Fruit fly (Drosophila melanogaster) whole organism, prepupa: ENCODE measurements around the gene CG9953.
A peak's percentile ranks its signal among the peaks of the same experiment; 100 is the strongest.

ENCODE experiments used
- CG10631 ChIP-seq: fragments of 200-800 bp; sonication (Bioruptor generic); optimal IDR thresholded peaks from 2 replicates; lab custom pipeline; 2016; ENCODE audit warnings: missing biosample characterization, missing genetic modification characterization
- CG10669 ChIP-seq: fragments of 200-800 bp; sonication (Bioruptor generic); optimal IDR thresholded peaks from 3 replicates; lab custom pipeline; 2018; ENCODE audit warnings: missing biosample characterization, mild to moderate bottlenecking, missing genetic modification characterization, moderate library complexity
- CG11294 ChIP-seq: fragments of 200-800 bp; sonication (Bioruptor generic); IDR thresholded peaks from 2 replicates; pipeline ENCODE4 v1.3.6; 2022; ENCODE audit warnings: missing biosample characterization, missing genetic modification characterization
- CG11762 ChIP-seq: fragments of 200-800 bp; sonication (Bioruptor generic); optimal IDR thresholded peaks from 3 replicates; lab custom pipeline; 2016; ENCODE audit warnings: missing biosample characterization, missing genetic modification characterization; ENCODE audit not compliant: insufficient read depth
- CG15336 ChIP-seq: fragments of 200-800 bp; sonication (Bioruptor generic); IDR thresholded peaks from 2 replicates; pipeline ENCODE4 v1.3.6; 2022; ENCODE audit warnings: missing biosample characterization, missing genetic modification characterization
- CG1621 ChIP-seq: fragments of 200-800 bp; sonication (Bioruptor generic); optimal IDR thresholded peaks from 3 replicates; lab custom pipeline; 2018; ENCODE audit warnings: missing biosample characterization, mild to moderate bottlenecking, missing genetic modification characterization
- CG3032 ChIP-seq: fragments of 200-800 bp; optimal IDR thresholded peaks from 2 replicates; lab custom pipeline; 2019; ENCODE audit warnings: missing biosample characterization, mild to moderate bottlenecking, missing genetic modification characterization, moderate library complexity
- CG31627 ChIP-seq: fragments of 200-800 bp; sonication (Bioruptor generic); optimal IDR thresholded peaks from 3 replicates; lab custom pipeline; 2016; ENCODE audit warnings: missing biosample characterization, missing genetic modification characterization
- CG32006 ChIP-seq: fragments of 200-800 bp; sonication (Bioruptor generic); optimal IDR thresholded peaks from 3 replicates; lab custom pipeline; 2017; ENCODE audit warnings: missing biosample characterization, mild to moderate bottlenecking, missing genetic modification characterization
- CG34406 ChIP-seq: fragments of 200-800 bp; sonication (Bioruptor generic); optimal IDR thresholded peaks from 3 replicates; lab custom pipeline; 2016; ENCODE audit warnings: missing biosample characterization, missing genetic modification characterization
- CG3919 ChIP-seq: fragments of 200-800 bp; sonication (Bioruptor generic); optimal IDR thresholded peaks from 3 replicates; lab custom pipeline; 2016; ENCODE audit warnings: missing biosample characterization, missing genetic modification characterization
- CG4318 ChIP-seq: fragments of 200-800 bp; sonication (Bioruptor generic); optimal IDR thresholded peaks from 3 replicates; lab custom pipeline; 2017; ENCODE audit warnings: missing biosample characterization, mild to moderate bottlenecking, missing genetic modification characterization
- CG6163 ChIP-seq: fragments of 200-800 bp; sonication (Bioruptor generic); IDR thresholded peaks from 3 replicates; pipeline ENCODE4 v1.3.6; 2022; ENCODE audit warnings: missing biosample characterization, missing genetic modification characterization
- CG6276 ChIP-seq: fragments of 200-800 bp; sonication (Bioruptor generic); optimal IDR thresholded peaks from 2 replicates; lab custom pipeline; 2017; ENCODE audit warnings: missing biosample characterization, mild to moderate bottlenecking, missing genetic modification characterization
- CG6792 ChIP-seq: fragments of 200-800 bp; sonication (Bioruptor generic); optimal IDR thresholded peaks from 3 replicates; lab custom pipeline; 2016; ENCODE audit warnings: missing biosample characterization, missing genetic modification characterization
- CG6808 ChIP-seq: fragments of 200-800 bp; sonication (Bioruptor generic); optimal IDR thresholded peaks from 3 replicates; lab custom pipeline; 2017; ENCODE audit warnings: missing biosample characterization, missing genetic modification characterization, mild to moderate bottlenecking, moderate library complexity, missing genetic modification reagents
- CG6854 ChIP-seq: fragments of 200-800 bp; sonication (Bioruptor generic); optimal IDR thresholded peaks from 2 replicates; lab custom pipeline; 2017; ENCODE audit warnings: missing biosample characterization, mild to moderate bottlenecking, missing genetic modification characterization
- CG8119 ChIP-seq: fragments of 200-800 bp; sonication (Bioruptor generic); IDR thresholded peaks from 3 replicates; pipeline ENCODE4 v1.3.6; 2022; ENCODE audit warnings: missing biosample characterization, missing genetic modification characterization
- CG8632 ChIP-seq: fragments of 200-800 bp; sonication (Bioruptor generic); optimal IDR thresholded peaks from 3 replicates; lab custom pipeline; 2016; ENCODE audit warnings: missing biosample characterization, missing genetic modification characterization
- CG9139 ChIP-seq: fragments of 200-800 bp; sonication (Bioruptor generic); optimal IDR thresholded peaks from 3 replicates; lab custom pipeline; 2017; ENCODE audit warnings: missing biosample characterization, mild to moderate bottlenecking, missing genetic modification characterization
- Eip78C ChIP-seq: fragments of 200-800 bp; sonication (Bioruptor generic); peaks from one replicate; lab custom pipeline; 2016; ENCODE audit warnings: missing biosample characterization, missing genetic modification characterization
- Eip93F ChIP-seq: fragments of 200-800 bp; sonication (Bioruptor generic); optimal IDR thresholded peaks from 2 replicates; lab custom pipeline; 2016; ENCODE audit warnings: missing biosample characterization, mild to moderate bottlenecking, missing genetic modification characterization
- Ets96B ChIP-seq: fragments of 200-800 bp; optimal IDR thresholded peaks from 2 replicates; lab custom pipeline; 2019; ENCODE audit warnings: missing biosample characterization, mild to moderate bottlenecking, missing genetic modification characterization, moderate library complexity
- Gug ChIP-seq: fragments of 200-800 bp; sonication (Bioruptor generic); IDR thresholded peaks from 2 replicates; pipeline ENCODE4 v1.3.6; 2022; ENCODE audit warnings: missing biosample characterization, missing genetic modification characterization
- Hr38 ChIP-seq: sonication (Bioruptor generic); optimal IDR thresholded peaks from 2 replicates; lab custom pipeline; 2016; ENCODE audit warnings: missing biosample characterization, missing genetic modification characterization
- Lpt ChIP-seq: fragments of 200-800 bp; sonication (Bioruptor generic); optimal IDR thresholded peaks from 3 replicates; lab custom pipeline; 2016; ENCODE audit warnings: missing biosample characterization, missing genetic modification characterization
- Smox ChIP-seq: fragments of 200-800 bp; sonication (Bioruptor generic); optimal IDR thresholded peaks from 3 replicates; lab custom pipeline; 2016; ENCODE audit warnings: missing biosample characterization, missing genetic modification characterization
- Sox102F ChIP-seq: fragments of 200-800 bp; sonication (Bioruptor generic); optimal IDR thresholded peaks from 2 replicates; lab custom pipeline; 2016; ENCODE audit warnings: missing biosample characterization, mild to moderate bottlenecking, missing genetic modification characterization
- Sox14 ChIP-seq: fragments of 200-800 bp; sonication (Bioruptor generic); optimal IDR thresholded peaks from 3 replicates; lab custom pipeline; 2016; ENCODE audit warnings: missing biosample characterization, missing genetic modification characterization
- achi ChIP-seq: fragments of 200-800 bp; sonication (Bioruptor generic); optimal IDR thresholded peaks from 3 replicates; lab custom pipeline; 2016; ENCODE audit warnings: missing biosample characterization, missing genetic modification characterization
- acj6 ChIP-seq: fragments of 200-800 bp; sonication (Bioruptor generic); optimal IDR thresholded peaks from 3 replicates; lab custom pipeline; 2016; ENCODE audit warnings: missing biosample characterization, missing genetic modification characterization
- cyc ChIP-seq: fragments of 200-800 bp; sonication (Bioruptor generic); optimal IDR thresholded peaks from 3 replicates; lab custom pipeline; 2016; ENCODE audit warnings: missing biosample characterization, missing genetic modification characterization
- eg ChIP-seq: fragments of 200-800 bp; sonication (Bioruptor generic); IDR thresholded peaks from 3 replicates; pipeline ENCODE4 v1.3.6; 2022; ENCODE audit warnings: missing biosample characterization, missing genetic modification characterization
- fkh ChIP-seq: fragments of 200-800 bp; sonication (Bioruptor generic); optimal IDR thresholded peaks from 3 replicates; lab custom pipeline; 2017; ENCODE audit warnings: missing biosample characterization, mild to moderate bottlenecking, missing genetic modification characterization, moderate library complexity
- pdm3 ChIP-seq: fragments of 200-800 bp; sonication (Bioruptor generic); optimal IDR thresholded peaks from 3 replicates; lab custom pipeline; 2016; ENCODE audit warnings: missing biosample characterization, missing genetic modification characterization
- salr ChIP-seq, 2 experiments: fragments of 200-800 bp; sonication (Bioruptor generic); optimal IDR thresholded peaks; 3 replicates each; lab custom pipeline; 2016 to 2018; ENCODE audit warnings: missing biosample characterization in 2 of 2, missing genetic modification characterization in 2 of 2, mild to moderate bottlenecking in 1 of 2
- ss ChIP-seq, 2 experiments: fragments of 200-800 bp; sonication (Bioruptor generic); optimal IDR thresholded peaks; 2 replicates in 1 of 2; 3 replicates in 1 of 2; lab custom pipeline; 2017 to 2018; ENCODE audit warnings: mild to moderate bottlenecking in 2 of 2, missing biosample characterization in 2 of 2, missing genetic modification characterization in 2 of 2, moderate library complexity in 1 of 2
- svp ChIP-seq: fragments of 200-800 bp; sonication (Bioruptor generic); peaks from one replicate; lab custom pipeline; 2016; ENCODE audit warnings: missing biosample characterization, missing genetic modification characterization

CG9953 gene

dm6 chr3L:7001855-7002254 lies 32.4 kb downstream of the CG9953 start (continued):
- TF ChIP-seq Eip93F (GFP tag; lab: Kevin White, UChicago) = no peak
- TF ChIP-seq Hr38 (GFP tag; lab: Kevin White, UChicago) = no peak
- TF ChIP-seq CG32006 (GFP tag; lab: Kevin White, UChicago) = peak; percentile 10
- no peak for TF ChIP-seq cyc (GFP tag; lab: Kevin White, UChicago)
- TF ChIP-seq acj6 (GFP tag; lab: Kevin White, UChicago) = no peak
- TF ChIP-seq CG34406 (GFP tag; lab: Kevin White, UChicago) = no peak
- no peak for TF ChIP-seq Smox
- peak in 1 of 2 experiments; percentile 19 for TF ChIP-seq ss (GFP tag; optimal IDR thresholded peaks at IDR 0.05; lab: Kevin White, UChicago)
- no peak for TF ChIP-seq salr (GFP tag; optimal IDR thresholded peaks at IDR 0.05; lab: Kevin White, UChicago)
- TF ChIP-seq CG1621 (tag; lab: Kevin White, UChicago) = no peak
- no peak for TF ChIP-seq Ets96B
- TF ChIP-seq CG3919 = peak; percentile 6
- no peak for TF ChIP-seq pdm3 (GFP tag; lab: Kevin White, UChicago)
- TF ChIP-seq CG9139 (GFP tag; lab: Kevin White, UChicago) = no peak
- no peak for TF ChIP-seq CG6276 (GFP tag; lab: Kevin White, UChicago)
- no peak for TF ChIP-seq Lpt (GFP tag; lab: Kevin White, UChicago)
- peak; percentile 50 for TF ChIP-seq CG10631 (GFP tag; lab: Kevin White, UChicago)
- TF ChIP-seq Sox14 = no peak
- no peak for TF ChIP-seq Sox102F (GFP tag; lab: Kevin White, UChicago)
- TF ChIP-seq CG31627 (GFP tag; lab: Kevin White, UChicago) = no peak
- no peak for TF ChIP-seq CG6854 (GFP tag; lab: Kevin White, UChicago)

dm6 chr3L:7002355-7002754 lies 32.9 kb downstream of the CG9953 start:
- TF ChIP-seq CG4318 (GFP tag; lab: Kevin White, UChicago) (no peak), CG10669 (no peak), svp (GFP tag; lab: Kevin White, UChicago) (peak; percentile 74), CG6808 (no peak), Smox (no peak), CG11762 (no peak), CG9139 (GFP tag; lab: Kevin White, UChicago) (no peak), CG10631 (GFP tag; lab: Kevin White, UChicago) (no peak), CG1621 (tag; lab: Kevin White, UChicago) (no peak)

dm6 chr3L:7003132-7003531 lies 33.7 kb downstream of the CG9953 start:
- TF ChIP-seq CG11294 (GFP tag; lab: Robert Waterston, UW) = 0 out of 2 replicates have a peak, but pooled peaks have one; percentile 38
- peak; percentile 29 for TF ChIP-seq CG32006 (GFP tag; lab: Kevin White, UChicago)
- peak; percentile 25; the same call in 1 of the 2 replicates for TF ChIP-seq CG15336 (GFP tag; lab: Robert Waterston, UW)
- TF ChIP-seq CG6163 (GFP tag; lab: Robert Waterston, UW) = 0 out of 3 replicates have a peak, but pooled peaks have one; percentile 11
- peak; percentile 22 for TF ChIP-seq CG8632
- TF ChIP-seq CG4318 (GFP tag; lab: Kevin White, UChicago) = no peak
- no peak for TF ChIP-seq Ets96B
- no peak for TF ChIP-seq CG6808
- TF ChIP-seq CG8119 (GFP tag; lab: Robert Waterston, UW) = 0 out of 3 replicates have a peak, but pooled peaks have one; percentile 33
- TF ChIP-seq Eip78C (GFP tag; lab: Kevin White, UChicago) = peak; percentile 45
- no peak for TF ChIP-seq achi (GFP tag; lab: Kevin White, UChicago)
- no peak for TF ChIP-seq Hr38 (GFP tag; lab: Kevin White, UChicago)
- TF ChIP-seq Gug (GFP tag; lab: Robert Waterston, UW) = no peak
- no peak for TF ChIP-seq cyc (GFP tag; lab: Kevin White, UChicago)
- no peak for TF ChIP-seq CG3032
- TF ChIP-seq eg (GFP tag; lab: Robert Waterston, UW) = peak; percentile 32; the same call in 1 of the 3 replicates
- no peak for TF ChIP-seq CG34406 (GFP tag; lab: Kevin White, UChicago)
- no peak for TF ChIP-seq acj6 (GFP tag; lab: Kevin White, UChicago)
- TF ChIP-seq CG6276 (GFP tag; lab: Kevin White, UChicago) = peak; percentile 21
- TF ChIP-seq CG6792 (GFP tag; lab: Kevin White, UChicago) = no peak
- TF ChIP-seq fkh (GFP tag; lab: Kevin White, UChicago) = no peak
- no peak for TF ChIP-seq CG1621 (tag; lab: Kevin White, UChicago)
- TF ChIP-seq, all 60 proteins: peak for 9
